Fruit fly (Drosophila melanogaster) whole organism, prepupa: Measurements from ENCODE around the gene Cpr97Ea.

Source experiments
- CG6276 ChIP-seq: fragments of 200-800 bp; sonication (Bioruptor generic); optimal IDR thresholded peaks from 2 replicates; lab custom pipeline; 2017; ENCODE audit warnings: missing biosample characterization, mild to moderate bottlenecking, missing genetic modification characterization
- Eip78C ChIP-seq: fragments of 200-800 bp; sonication (Bioruptor generic); peaks from one replicate; lab custom pipeline; 2016; ENCODE audit warnings: missing biosample characterization, missing genetic modification characterization
- dac ChIP-seq: fragments of 200-800 bp; sonication (Bioruptor generic); optimal IDR thresholded peaks from 2 replicates; lab custom pipeline; 2017; ENCODE audit warnings: missing biosample characterization, mild to moderate bottlenecking, missing genetic modification characterization
- lz ChIP-seq: fragments of 200-800 bp; sonication (Bioruptor generic); optimal IDR thresholded peaks from 3 replicates; lab custom pipeline; 2016; ENCODE audit warnings: missing biosample characterization, missing genetic modification characterization

Gene Cpr97Ea

DNA sequence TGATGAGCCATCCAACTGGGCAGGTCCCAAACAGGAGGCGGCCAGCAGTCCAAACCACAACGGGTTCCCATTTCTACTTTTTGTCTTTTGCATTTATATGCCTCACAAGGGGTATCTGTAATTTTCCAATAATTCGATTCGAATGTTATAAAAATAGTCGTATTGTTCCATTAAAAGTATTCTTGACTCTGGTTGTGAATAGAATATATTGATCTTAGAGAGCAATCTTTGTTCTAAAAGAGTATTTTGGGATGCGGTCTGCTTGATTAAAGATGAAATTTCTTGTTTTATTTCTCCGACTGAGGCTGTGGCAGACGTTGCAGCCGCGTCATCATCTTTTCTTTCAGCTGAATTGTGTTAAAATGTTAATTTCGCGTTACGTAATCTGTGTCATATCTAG, 53.6 kb downstream of the Cpr97Ea start (continued):
- no peak for TF ChIP-seq dac (GFP tag; lab: Kevin White, UChicago)
- TF ChIP-seq CG6276 (GFP tag; lab: Kevin White, UChicago): peak; percentile 51
- peak; percentile 68 for TF ChIP-seq Eip78C (GFP tag; lab: Kevin White, UChicago)
- no peak for TF ChIP-seq lz (GFP tag; lab: Kevin White, UChicago)
